Fruit fly (Drosophila melanogaster) whole organism, wandering third instar larva: ENCODE measurements around the gene CG43732.

ENCODE experiments used
- Abd-B ChIP-seq: fragments of >200 bp; optimal IDR thresholded peaks from 2 replicates; lab custom pipeline; 2017; ENCODE audit warnings: missing biosample characterization, missing genetic modification characterization
- CG9705 ChIP-seq: fragments of 200-800 bp; sonication (Bioruptor generic); optimal IDR thresholded peaks from 2 replicates; lab custom pipeline; 2018; ENCODE audit warnings: missing biosample characterization, mild to moderate bottlenecking, missing genetic modification characterization
- HLH106 ChIP-seq: fragments of 200-800 bp; optimal IDR thresholded peaks from 3 replicates; lab custom pipeline; 2019; ENCODE audit warnings: missing biosample characterization, mild to moderate bottlenecking, missing genetic modification characterization, moderate library complexity
- Hnf4 ChIP-seq: fragments of 200-800 bp; sonication (Bioruptor generic); optimal IDR thresholded peaks from 2 replicates; lab custom pipeline; 2016; ENCODE audit warnings: missing biosample characterization, mild to moderate bottlenecking, missing genetic modification characterization
- Hr83 ChIP-seq: fragments of 200-300 bp; sonication (Bioruptor generic); optimal IDR thresholded peaks from 2 replicates; lab custom pipeline; 2016; ENCODE audit warnings: missing biosample characterization, mild to moderate bottlenecking, missing genetic modification characterization, moderate library complexity; ENCODE audit not compliant: poor library complexity, severe bottlenecking
- OdsH ChIP-seq: fragments of 200-800 bp; sonication (Bioruptor generic); optimal IDR thresholded peaks from 2 replicates; lab custom pipeline; 2016; ENCODE audit warnings: missing biosample characterization, mild to moderate bottlenecking, missing genetic modification characterization
- brk ChIP-seq: fragments of 200-800 bp; sonication (Bioruptor generic); optimal IDR thresholded peaks from 2 replicates; lab custom pipeline; 2016; ENCODE audit warnings: missing biosample characterization, mild to moderate bottlenecking, missing genetic modification characterization
- fru ChIP-seq: fragments of 200-800 bp; sonication (Bioruptor generic); optimal IDR thresholded peaks from 3 replicates; lab custom pipeline; 2016; ENCODE audit warnings: missing biosample characterization, mild to moderate bottlenecking, missing genetic modification characterization
- h ChIP-seq: fragments of 200-800 bp; sonication (Bioruptor generic); optimal IDR thresholded peaks from 3 replicates; lab custom pipeline; 2016; ENCODE audit warnings: missing biosample characterization, mild to moderate bottlenecking, missing genetic modification characterization
- jim ChIP-seq: fragments of 175-275, 200-325 bp; sonication (Bioruptor generic); optimal IDR thresholded peaks from 2 replicates; lab custom pipeline; 2016; ENCODE audit warnings: missing biosample characterization, mild to moderate bottlenecking, missing genetic modification characterization
- pan ChIP-seq: fragments of >200 bp; optimal IDR thresholded peaks from 2 replicates; lab custom pipeline; 2017
- psq ChIP-seq: fragments of 200-800 bp; sonication (Bioruptor generic); optimal IDR thresholded peaks from 3 replicates; lab custom pipeline; 2017; ENCODE audit warnings: missing biosample characterization, mild to moderate bottlenecking, missing genetic modification characterization, moderate library complexity
- woc ChIP-seq: sonication (Bioruptor generic); optimal IDR thresholded peaks from 2 replicates; lab custom pipeline; 2016; ENCODE audit warnings: missing biosample characterization, mild to moderate bottlenecking, missing genetic modification characterization

dm6 chr3R:19017318-19018043, 67.5 kb downstream of the CG43732 start:
- TF ChIP-seq pan (lab: Kevin White, UChicago) (no peak), Hr83 (GFP tag; lab: Kevin White, UChicago) (no peak), Hnf4 (GFP tag; lab: Kevin White, UChicago) (no peak), psq (GFP tag; lab: Kevin White, UChicago) (no peak), Abd-B (no peak), fru (GFP tag; lab: Kevin White, UChicago) (no peak), OdsH (no peak), woc (GFP tag; lab: Kevin White, UChicago) (no peak), CG9705 (GFP tag; lab: Kevin White, UChicago) (no peak), HLH106 (tag; lab: Kevin White, UChicago) (no peak), jim (GFP tag; lab: Kevin White, UChicago) (no peak), brk (no peak), h (GFP tag; lab: Kevin White, UChicago) (no peak)
